Worm (Caenorhabditis elegans): Measurements from ENCODE around the gene K11H12.4.

DNA sequence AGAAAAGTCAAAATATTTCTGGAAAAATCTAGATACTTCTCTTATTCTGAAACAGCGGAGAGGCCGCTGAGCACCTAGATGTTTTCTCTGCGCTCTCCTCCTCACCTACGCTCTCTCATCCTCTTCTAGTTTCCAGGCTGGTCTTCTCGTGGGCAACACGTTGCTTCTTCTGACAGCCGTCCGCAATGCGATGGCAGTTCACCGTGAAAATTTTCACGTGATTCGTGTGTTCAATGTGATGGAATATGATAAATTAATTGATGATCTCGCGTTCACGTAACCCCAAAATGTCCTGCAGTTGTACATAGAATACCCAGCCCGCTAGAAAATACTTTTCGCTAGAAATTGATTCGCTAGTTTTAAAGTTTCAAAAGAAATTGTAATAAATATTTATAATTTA is 42.1 kb downstream of the K11H12.4 start:
- no peak for TF ChIP-seq elt-4 (tag; optimal IDR thresholded peaks at IDR 0.05)
- no peak for TF ChIP-seq nhr-11 (tag; optimal IDR thresholded peaks at IDR 0.05)
- no peak for TF ChIP-seq K09A11.1 (tag; optimal IDR thresholded peaks at IDR 0.05; ENCODE audit: insufficient read depth)
- TF ChIP-seq T23F11.4 (GFP tag; optimal IDR thresholded peaks at IDR 0.05), result no peak
- no peak for TF ChIP-seq fkh-10 (GFP tag; optimal IDR thresholded peaks at IDR 0.05)
- no peak for TF ChIP-seq syd-9 (tag; optimal IDR thresholded peaks at IDR 0.05)
- TF ChIP-seq tbx-2 (tag; optimal IDR thresholded peaks at IDR 0.05), result no peak
